Worm (Caenorhabditis elegans): Measurements from ENCODE around the gene rimb-1.

DNA sequence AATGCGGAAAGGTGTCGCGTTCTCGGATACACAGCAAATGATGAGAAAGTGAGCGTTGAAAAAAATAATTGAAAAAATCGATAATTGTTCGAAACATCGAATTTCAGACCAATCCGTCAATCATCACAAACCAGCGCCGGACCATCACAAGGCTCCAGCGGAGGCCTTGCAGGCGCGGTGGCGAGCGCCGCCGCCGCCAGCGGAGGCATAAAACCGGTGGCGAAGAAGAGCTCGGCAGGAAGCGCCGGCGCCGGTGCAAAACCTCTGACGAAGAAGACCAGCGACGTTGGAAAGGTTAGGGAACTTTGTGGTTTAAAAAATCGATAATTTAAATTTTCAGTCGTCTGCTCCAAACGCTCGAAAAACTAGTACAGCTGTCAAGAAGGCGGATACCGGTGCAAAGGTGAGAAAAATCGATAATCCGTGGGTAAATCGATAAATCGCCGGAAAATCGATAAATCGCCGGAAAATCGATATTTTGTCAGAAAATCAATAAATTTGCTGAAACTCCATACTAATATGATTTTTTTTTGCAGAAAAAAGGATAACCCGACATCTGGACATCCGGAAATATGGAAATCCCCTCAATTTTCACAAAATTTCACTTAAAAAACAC lies 18.2 kb downstream of the rimb-1 start:
- TF ChIP-seq C04F5.9 (tag; optimal IDR thresholded peaks at IDR 0.05) = no peak
- TF ChIP-seq ama-1 (optimal IDR thresholded peaks at IDR 0.05) = no peak
- no peak for TF ChIP-seq skn-1 (tag; optimal IDR thresholded peaks at IDR 0.05)
- TF ChIP-seq snpc-4 (tag; optimal IDR thresholded peaks at IDR 0.05) = no peak

All from whole organism, L1 larva.